Worm (Caenorhabditis elegans) whole organism, L1 larva: ENCODE results near the gene sap-49.

Experiments
- C16A3.4 ChIP-seq: fragments of 150-350 bp; optimal IDR thresholded peaks from 2 replicates; lab custom pipeline; 2014; ENCODE audit warnings: missing biosample characterization, missing genetic modification characterization
- C34B4.2 ChIP-seq: sonication (generic microtip); optimal IDR thresholded peaks from 2 replicates; lab custom pipeline; 2017; ENCODE audit warnings: mild to moderate bottlenecking, missing genetic modification characterization, missing compliant biosample characterization
- alr-1 ChIP-seq: fragments of 200-800 bp; sonication (Bioruptor generic); optimal IDR thresholded peaks from 2 replicates; lab custom pipeline; 2018; ENCODE audit warnings: borderline replicate concordance, mild to moderate bottlenecking, missing genetic modification characterization, missing compliant biosample characterization
- aly-2 ChIP-seq: fragments of 150-350 bp; optimal IDR thresholded peaks from 2 replicates; lab custom pipeline; 2014; ENCODE audit warnings: missing biosample characterization, missing genetic modification characterization
- ama-1 ChIP-seq: fragments of 150-350 bp; optimal IDR thresholded peaks from 2 replicates; lab custom pipeline; 2014
- blmp-1 ChIP-seq: fragments of 150-350 bp; optimal IDR thresholded peaks from 2 replicates; lab custom pipeline; 2014; ENCODE audit warnings: missing biosample characterization, missing genetic modification characterization
- ceh-8 ChIP-seq: fragments of 200-800 bp; sonication (Bioruptor generic); optimal IDR thresholded peaks from 2 replicates; lab custom pipeline; 2018; ENCODE audit warnings: mild to moderate bottlenecking, missing genetic modification characterization, moderate library complexity, missing compliant biosample characterization
- ceh-88 ChIP-seq: fragments of 200-800 bp; sonication (Bioruptor generic); IDR thresholded peaks from 2 replicates; pipeline ENCODE4 v1.3.6; 2022; ENCODE audit warnings: missing genetic modification characterization, missing compliant biosample characterization
- efl-1 ChIP-seq, 4 experiments: fragments of 150-350 bp; optimal IDR thresholded peaks in 3 of 4; peaks in 1 of 4; 1 replicate in 1 of 4; 2 replicates in 3 of 4; lab custom pipeline; 2014; ENCODE audit warnings: missing biosample characterization in 2 of 4, missing genetic modification characterization in 2 of 4, missing genetic modification reagents in 2 of 4
- egl-27 ChIP-seq, 2 experiments: fragments of 150-350 bp in 1 of 2; sonication (generic microtip); optimal IDR thresholded peaks; 3 replicates each; lab custom pipeline; 2017 to 2018; ENCODE audit warnings: missing biosample characterization in 2 of 2, missing genetic modification characterization in 2 of 2, missing genetic modification reagents in 2 of 2
- elt-2 ChIP-seq: sonication (generic microtip); optimal IDR thresholded peaks from 2 replicates; lab custom pipeline; 2016; ENCODE audit warnings: missing genetic modification characterization, mild to moderate bottlenecking, inconsistent platforms, missing compliant biosample characterization, missing genetic modification reagents
- elt-3 ChIP-seq, 6 experiments: fragments of 150-350 bp in 1 of 6; sonication (generic microtip); optimal IDR thresholded peaks; 2 replicates each; lab custom pipeline; 2017 to 2018; ENCODE audit warnings: missing biosample characterization in 6 of 6, missing genetic modification characterization in 6 of 6, inconsistent platforms in 1 of 6
- fkh-8 ChIP-seq: sonication (generic microtip); optimal IDR thresholded peaks from 2 replicates; lab custom pipeline; 2016; ENCODE audit warnings: mild to moderate bottlenecking, missing genetic modification characterization, missing compliant biosample characterization
- grh-1 ChIP-seq: fragments of 200-800 bp; sonication (Bioruptor generic); IDR thresholded peaks from 2 replicates; pipeline ENCODE4 v1.3.6; 2022; ENCODE audit warnings: missing genetic modification reagents, missing genetic modification characterization, missing compliant biosample characterization
- hlh-17 ChIP-seq: fragments of 200-800 bp; sonication (Bioruptor generic); optimal IDR thresholded peaks from 2 replicates; lab custom pipeline; 2018; ENCODE audit warnings: missing genetic modification characterization, mild to moderate bottlenecking, missing compliant biosample characterization, moderate library complexity, borderline replicate concordance
- hlh-4 ChIP-seq: sonication (generic microtip); optimal IDR thresholded peaks from 2 replicates; lab custom pipeline; 2016; ENCODE audit warnings: mild to moderate bottlenecking, missing genetic modification characterization, missing compliant biosample characterization
- hpl-2 ChIP-seq: fragments of 150-350 bp; optimal IDR thresholded peaks from 2 replicates; lab custom pipeline; 2014; ENCODE audit warnings: missing biosample characterization, missing genetic modification reagents, missing genetic modification characterization
- irx-1 ChIP-seq: sonication (generic microtip); optimal IDR thresholded peaks from 2 replicates; lab custom pipeline; 2016; ENCODE audit warnings: missing genetic modification characterization, missing compliant biosample characterization
- lin-13 ChIP-seq: fragments of 150-350 bp; optimal IDR thresholded peaks from 2 replicates; lab custom pipeline; 2014; ENCODE audit warnings: missing biosample characterization, missing genetic modification reagents, missing genetic modification characterization
- lin-14 ChIP-seq: fragments of 200-800 bp; sonication (Bioruptor generic); optimal IDR thresholded peaks from 2 replicates; lab custom pipeline; 2018; ENCODE audit warnings: mild to moderate bottlenecking, missing genetic modification characterization, moderate library complexity, missing compliant biosample characterization
- lin-15B ChIP-seq: fragments of 150-350 bp; sonication (generic microtip); optimal IDR thresholded peaks from 3 replicates; lab custom pipeline; 2014; ENCODE audit warnings: missing biosample characterization, missing genetic modification characterization
- lsy-2 ChIP-seq, 2 experiments: fragments of 150-350 bp; optimal IDR thresholded peaks; 2 replicates each; lab custom pipeline; 2014; ENCODE audit warnings: missing biosample characterization in 2 of 2, missing genetic modification characterization in 2 of 2
- mdl-1 ChIP-seq, 2 experiments: fragments of 150-350 bp; optimal IDR thresholded peaks; 2 replicates each; lab custom pipeline; 2014 to 2017; ENCODE audit warnings: missing biosample characterization in 2 of 2, missing genetic modification characterization in 2 of 2, inconsistent platforms in 1 of 2
- nhr-20 ChIP-seq: sonication (generic microtip); optimal IDR thresholded peaks from 2 replicates; lab custom pipeline; 2016; ENCODE audit warnings: mild to moderate bottlenecking, missing genetic modification characterization, missing compliant biosample characterization
- nhr-237 ChIP-seq: fragments of 150-350 bp; optimal IDR thresholded peaks from 2 replicates; lab custom pipeline; 2014; ENCODE audit warnings: missing biosample characterization, missing genetic modification characterization
- nhr-28 ChIP-seq: fragments of 150-350 bp; optimal IDR thresholded peaks from 2 replicates; lab custom pipeline; 2014; ENCODE audit warnings: missing biosample characterization, missing genetic modification characterization
- nhr-71 ChIP-seq: sonication (generic microtip); optimal IDR thresholded peaks from 2 replicates; lab custom pipeline; 2016; ENCODE audit warnings: mild to moderate bottlenecking, missing genetic modification characterization, moderate library complexity, missing compliant biosample characterization
- nhr-77 ChIP-seq: fragments of 150-350 bp; optimal IDR thresholded peaks from 2 replicates; lab custom pipeline; 2014; ENCODE audit warnings: missing biosample characterization, missing genetic modification characterization
- nhr-84 ChIP-seq: sonication (generic microtip); optimal IDR thresholded peaks from 2 replicates; lab custom pipeline; 2017; ENCODE audit warnings: missing biosample characterization, missing genetic modification characterization
- nhr-85 ChIP-seq: sonication (generic microtip); peaks from one replicate; lab custom pipeline; 2016; ENCODE audit warnings: missing genetic modification characterization, inconsistent platforms, missing compliant biosample characterization
- pax-3 ChIP-seq: fragments of 200-800 bp; sonication (Bioruptor generic); optimal IDR thresholded peaks from 2 replicates; lab custom pipeline; 2018; ENCODE audit warnings: mild to moderate bottlenecking, missing genetic modification characterization, moderate library complexity, missing compliant biosample characterization
- rnt-1 ChIP-seq: sonication (generic microtip); optimal IDR thresholded peaks from 2 replicates; lab custom pipeline; 2016; ENCODE audit warnings: mild to moderate bottlenecking, missing genetic modification characterization, moderate library complexity, missing compliant biosample characterization
- skn-1 ChIP-seq: fragments of 150-350 bp; optimal IDR thresholded peaks from 2 replicates; lab custom pipeline; 2014; ENCODE audit warnings: missing biosample characterization, missing genetic modification characterization
- snu-23 ChIP-seq: sonication (generic microtip); optimal IDR thresholded peaks from 2 replicates; lab custom pipeline; 2016; ENCODE audit warnings: missing genetic modification characterization, missing compliant biosample characterization
- tlp-1 ChIP-seq: fragments of 150-350 bp; optimal IDR thresholded peaks from 2 replicates; lab custom pipeline; 2014; ENCODE audit warnings: missing biosample characterization, missing genetic modification characterization
- unc-130 ChIP-seq: fragments of 150-350 bp; optimal IDR thresholded peaks from 2 replicates; lab custom pipeline; 2017; ENCODE audit warnings: missing biosample characterization, missing genetic modification characterization, inconsistent platforms
- unc-86 ChIP-seq: sonication (generic microtip); optimal IDR thresholded peaks from 2 replicates; lab custom pipeline; 2016; ENCODE audit warnings: missing genetic modification characterization, missing compliant biosample characterization
- vab-15 ChIP-seq: sonication (generic microtip); optimal IDR thresholded peaks from 2 replicates; lab custom pipeline; 2017; ENCODE audit warnings: missing genotype, mild to moderate bottlenecking, missing genetic modification characterization, missing compliant biosample characterization
- zip-4 ChIP-seq: fragments of 200-800 bp; sonication (Bioruptor generic); optimal IDR thresholded peaks from 2 replicates; lab custom pipeline; 2018; ENCODE audit warnings: mild to moderate bottlenecking, missing genetic modification characterization, moderate library complexity, missing compliant biosample characterization

Gene sap-49

ce11 chrII:8006962-8007361 is 28.6 kb downstream of the sap-49 start:
- TF ChIP-seq zip-4 (GFP tag; lab: Kevin White, UChicago): no peak
- no peak for TF ChIP-seq unc-130 (tag; lab: Kevin White, UChicago)
- TF ChIP-seq vab-15 (tag; lab: Kevin White, UChicago): no peak
- TF ChIP-seq C34B4.2: no peak
- TF ChIP-seq hpl-2 (GFP tag; lab: Kevin White, UChicago): no peak
- peak; percentile 7 for TF ChIP-seq blmp-1 (tag; lab: Kevin White, UChicago)
- TF ChIP-seq, all 84 proteins: peak for 1

ce11 chrII:8004752-8005151 is 30.8 kb downstream of the sap-49 start:
- TF ChIP-seq tlp-1: no peak
- TF ChIP-seq rnt-1: no peak
- TF ChIP-seq fkh-8 (tag; lab: Kevin White, UChicago): no peak
- no peak for TF ChIP-seq C34B4.2
- no peak for TF ChIP-seq alr-1 (tag; lab: Kevin White, UChicago)
- TF ChIP-seq nhr-77 (tag; lab: Kevin White, UChicago): no peak
- no peak for TF ChIP-seq nhr-20
- no peak for TF ChIP-seq elt-3 (tag; optimal IDR thresholded peaks at IDR 0.05; lab: Kevin White, UChicago)
- no peak for TF ChIP-seq lin-13
- TF ChIP-seq skn-1: no peak
- no peak for TF ChIP-seq nhr-85

ce11 chrII:8004157-8004556 is 31.4 kb downstream of the sap-49 start, which contains the start of gene pgp-11:
pgp-11 (minus strand) TSS chrII:8004257.
- TF ChIP-seq elt-3 (tag; optimal IDR thresholded peaks at IDR 0.05; lab: Kevin White, UChicago) (no peak), egl-27 (tag; optimal IDR thresholded peaks at IDR 0.05; lab: Kevin White, UChicago) (no peak), lin-14 (GFP tag; lab: Kevin White, UChicago) (no peak), grh-1 (GFP tag; lab: Robert Waterston, UW) (no peak), lsy-2 (tag; optimal IDR thresholded peaks at IDR 0.05; lab: Kevin White, UChicago) (no peak), hlh-4 (no peak), nhr-84 (no peak), lin-15B (tag; lab: Kevin White, UChicago) (no peak), lin-13 (no peak), nhr-28 (tag; lab: Kevin White, UChicago) (no peak), nhr-237 (tag; lab: Kevin White, UChicago) (no peak), ceh-88 (GFP tag; lab: Robert Waterston, UW) (no peak), C16A3.4 (tag; lab: Kevin White, UChicago) (no peak), tlp-1 (no peak), snu-23 (GFP tag; lab: Kevin White, UChicago) (no peak), irx-1 (tag; lab: Kevin White, UChicago) (no peak)

- TF ChIP-seq C16A3.4 (tag; lab: Kevin White, UChicago) (no peak), ama-1 (lab: Kevin White, UChicago) (no peak), irx-1 (tag; lab: Kevin White, UChicago) (no peak), ceh-8 (GFP tag; lab: Kevin White, UChicago) (no peak), efl-1 (optimal IDR thresholded peaks at IDR 0.05; lab: Kevin White, UChicago) (no peak), efl-1 (GFP tag; optimal IDR thresholded peaks at IDR 0.05 in 1 of 2; lab: Kevin White, UChicago) (peak in 1 of 2 experiments; percentile 60), nhr-71 (tag; lab: Kevin White, UChicago) (no peak), elt-2 (peak; percentile 59), aly-2 (tag; lab: Kevin White, UChicago) (no peak), mdl-1 (tag; optimal IDR thresholded peaks at IDR 0.05; lab: Kevin White, UChicago) (no peak), pax-3 (tag; lab: Kevin White, UChicago) (no peak), hlh-17 (GFP tag; lab: Kevin White, UChicago) (no peak), unc-86 (no peak)
Observed at ce11 chrII:8001428-8001827, 34.1 kb downstream of the sap-49 start.
